Fruit fly (Drosophila melanogaster): ENCODE results near the gene MED11.

The MED11 gene

dm6 chr3L:18756293-18756887, 10.7 kb downstream of the MED11 start (continued):
- peak; percentile 69 for TF ChIP-seq CG11762 (GFP tag; optimal IDR thresholded peaks at IDR 0.05; ENCODE audit: insufficient read depth)
- no peak for TF ChIP-seq CG6854 (GFP tag; optimal IDR thresholded peaks at IDR 0.05)
- peak; percentile 64 for TF ChIP-seq Sox14 (GFP tag; optimal IDR thresholded peaks at IDR 0.05)
- peak; percentile 17 for TF ChIP-seq fd85E (GFP tag; optimal IDR thresholded peaks at IDR 0.05)
- TF ChIP-seq achi (GFP tag; optimal IDR thresholded peaks at IDR 0.05), result peak; percentile 77
- peak; percentile 68 for TF ChIP-seq cyc (GFP tag; optimal IDR thresholded peaks at IDR 0.05)
- peak; percentile 81 for TF ChIP-seq Met (GFP tag; optimal IDR thresholded peaks at IDR 0.05)
- TF ChIP-seq CG31627 (GFP tag; optimal IDR thresholded peaks at IDR 0.05), result peak; percentile 75
- TF ChIP-seq Hr39 (GFP tag; optimal IDR thresholded peaks at IDR 0.05), result peak; percentile 69
- TF ChIP-seq CG6276 (GFP tag; optimal IDR thresholded peaks at IDR 0.05), result peak; percentile 79
- TF ChIP-seq Smox (GFP tag; optimal IDR thresholded peaks at IDR 0.05), result peak; percentile 79
- peak; percentile 46 for TF ChIP-seq CG7368 (GFP tag; optimal IDR thresholded peaks at IDR 0.05)
- TF ChIP-seq Eip78C (GFP tag), result peak; percentile 96
- TF ChIP-seq svp (GFP tag), result peak; percentile 88
- peak; percentile 58 for TF ChIP-seq CG3032 (tag; optimal IDR thresholded peaks at IDR 0.05)
- no peak for TF ChIP-seq dac (GFP tag; optimal IDR thresholded peaks at IDR 0.05)
- no peak for TF ChIP-seq fkh (GFP tag; optimal IDR thresholded peaks at IDR 0.05)
- TF ChIP-seq CG6792 (GFP tag; optimal IDR thresholded peaks at IDR 0.05), result peak; percentile 73
- TF ChIP-seq CG6163 (GFP tag; IDR thresholded peaks at IDR 0.05), result peak; percentile 72; the same call in 2 of the 3 replicates
- no peak for TF ChIP-seq spab (GFP tag; optimal IDR thresholded peaks at IDR 0.05)
- no peak for TF ChIP-seq CG6808 (GFP tag; optimal IDR thresholded peaks at IDR 0.05)
- TF ChIP-seq net (GFP tag; optimal IDR thresholded peaks at IDR 0.05), result peak; percentile 82
- TF ChIP-seq CG8632 (GFP tag; optimal IDR thresholded peaks at IDR 0.05), result peak; percentile 77
- TF ChIP-seq CG8319 (GFP tag; optimal IDR thresholded peaks at IDR 0.05), result peak; percentile 69
- TF ChIP-seq CG4318 (GFP tag; optimal IDR thresholded peaks at IDR 0.05), result peak; percentile 65
- TF ChIP-seq CG11294 (GFP tag; IDR thresholded peaks at IDR 0.05), result peak; percentile 86
- peak; percentile 85 for TF ChIP-seq eg (GFP tag; IDR thresholded peaks at IDR 0.05)
- peak; percentile 86 for TF ChIP-seq Gug (GFP tag; IDR thresholded peaks at IDR 0.05)
- TF ChIP-seq Blimp-1 (GFP tag; optimal IDR thresholded peaks at IDR 0.05), result peak; percentile 40
- TF ChIP-seq OdsH (GFP tag; optimal IDR thresholded peaks at IDR 0.05), result peak; percentile 84

dm6 chr3L:18757079-18757815, 11.6 kb downstream of the MED11 start:
- TF ChIP-seq CG7368 (GFP tag; optimal IDR thresholded peaks at IDR 0.05) (no peak), fkh (GFP tag; optimal IDR thresholded peaks at IDR 0.05) (peak; percentile 21), vri (GFP tag; optimal IDR thresholded peaks at IDR 0.05) (peak; percentile 62), dac (GFP tag; optimal IDR thresholded peaks at IDR 0.05) (peak; percentile 5), Eip75B (GFP tag; optimal IDR thresholded peaks at IDR 0.05) (peak; percentile 53), CG34406 (GFP tag; optimal IDR thresholded peaks at IDR 0.05) (no peak), CG6163 (GFP tag; IDR thresholded peaks at IDR 0.05) (0 out of 3 replicates have a peak, but pooled peaks have one; percentile 18), CG15336 (GFP tag; IDR thresholded peaks at IDR 0.05) (0 out of 2 replicates have a peak, but pooled peaks have one; percentile 47), Eip78C (GFP tag) (peak; percentile 52), CG8119 (GFP tag; IDR thresholded peaks at IDR 0.05) (peak; percentile 44; the same call in 2 of the 3 replicates), CG6276 (GFP tag; optimal IDR thresholded peaks at IDR 0.05) (peak; percentile 28), Blimp-1 (GFP tag; optimal IDR thresholded peaks at IDR 0.05) (peak; percentile 34), dsx (GFP tag; optimal IDR thresholded peaks at IDR 0.05; ENCODE audit: poor library complexity, severe bottlenecking) (no peak), Met (GFP tag; optimal IDR thresholded peaks at IDR 0.05) (no peak)
